Fruit fly (Drosophila melanogaster) whole organism, adult: ENCODE measurements around the gene CG34296.

Source experiments
- Clk ChIP-seq: fragments of 200-800 bp; sonication (Bioruptor generic); optimal IDR thresholded peaks from 2 replicates; lab custom pipeline; 2017; ENCODE audit warnings: missing biosample characterization, missing genetic modification characterization
- ovo ChIP-seq: fragments of 200-800 bp; sonication (Bioruptor generic); optimal IDR thresholded peaks from 2 replicates; lab custom pipeline; 2016; ENCODE audit warnings: missing biosample characterization, missing genetic modification characterization

DNA sequence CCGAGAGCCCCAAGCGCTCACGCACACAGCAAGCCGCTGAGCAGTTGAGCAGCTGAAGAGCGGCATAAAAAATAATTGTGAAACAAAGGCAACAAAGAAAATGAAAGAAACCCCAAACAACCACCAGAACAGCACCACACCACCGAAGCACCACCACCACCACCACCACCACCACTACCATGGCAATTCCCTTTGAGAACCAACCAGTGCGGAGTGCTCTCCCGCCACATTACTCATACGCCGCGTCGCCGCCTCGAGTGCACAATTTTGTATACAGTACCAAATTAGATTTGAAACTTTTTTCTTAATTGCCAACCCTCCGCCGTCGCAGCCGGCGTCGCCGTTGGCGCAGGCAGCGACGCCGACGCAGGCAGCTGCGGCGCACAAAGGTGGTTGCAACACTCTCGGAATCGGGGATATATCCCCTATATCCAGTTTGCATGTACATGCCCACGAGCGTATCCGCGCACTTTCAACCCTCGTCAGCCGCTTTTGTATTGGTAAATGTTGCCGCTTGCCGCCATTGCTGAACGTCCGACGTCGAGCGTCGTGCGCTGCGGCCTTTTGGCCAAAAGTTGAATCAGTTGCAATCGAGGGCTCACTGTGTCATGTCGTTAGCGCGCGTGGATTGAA lies 30.2 kb upstream of the CG34296 start, which contains the start of gene dmrt99B:
- TF ChIP-seq Clk (GFP tag; lab: Kevin White, UChicago) (no peak), ovo (GFP tag; lab: Kevin White, UChicago) (no peak)
